Fruit fly (Drosophila melanogaster): Measurements from ENCODE around the gene Nak.

The Nak gene

dm6 chr2L:19012776-19013328 is 44.3 kb upstream of the Nak start:
- TF ChIP-seq CG13204 (GFP tag; optimal IDR thresholded peaks at IDR 0.05) (peak; percentile 64), Snoo (tag; optimal IDR thresholded peaks at IDR 0.05) (no peak)

- TF ChIP-seq Pif1A (GFP tag; optimal IDR thresholded peaks at IDR 0.05) (peak; percentile 76), CG10348 (GFP tag; IDR thresholded peaks at IDR 0.05) (peak; percentile 32; the same call in 1 of the 2 replicates), CG8301 (tag; optimal IDR thresholded peaks at IDR 0.05) (peak; percentile 61), Snoo (tag; optimal IDR thresholded peaks at IDR 0.05) (peak; percentile 48), gl (tag; optimal IDR thresholded peaks at IDR 0.05) (peak; percentile 46), CG12605 (GFP tag; IDR thresholded peaks at IDR 0.05) (peak; percentile 54; the same call in 1 of the 2 replicates), EcR (GFP tag; optimal IDR thresholded peaks at IDR 0.05) (no peak), CG15710 (tag; optimal IDR thresholded peaks at IDR 0.05) (peak; percentile 76), CG32121 (GFP tag; IDR thresholded peaks at IDR 0.05) (peak; percentile 76), CG17806 (tag; optimal IDR thresholded peaks at IDR 0.05) (peak; percentile 74), rn (GFP tag; IDR thresholded peaks at IDR 0.05) (0 out of 2 replicates have a peak, but pooled peaks have one; percentile 34), Pif1B (GFP tag; optimal IDR thresholded peaks at IDR 0.05) (peak; percentile 42), CG8159 (tag; optimal IDR thresholded peaks at IDR 0.05) (peak; percentile 80), fd96Ca (GFP tag; IDR thresholded peaks at IDR 0.05) (peak; percentile 81), CG13204 (GFP tag; optimal IDR thresholded peaks at IDR 0.05) (peak; percentile 61), CG4496 (GFP tag; IDR thresholded peaks at IDR 0.05) (peak; percentile 67; the same call in 2 of the 3 replicates), D1 (tag; optimal IDR thresholded peaks at IDR 0.05) (no peak), Ets98B (GFP tag; IDR thresholded peaks at IDR 0.05) (peak; percentile 62; the same call in 1 of the 2 replicates), CG14655 (GFP tag; optimal IDR thresholded peaks at IDR 0.05) (peak; percentile 69), CG34367 (tag; optimal IDR thresholded peaks at IDR 0.05) (peak; percentile 75), CG9948 (tag; optimal IDR thresholded peaks at IDR 0.05) (peak; percentile 66)
Observed at dm6 chr2L:19011895-19012645, 43.5 kb upstream of the Nak start.

dm6 chr2L:19010566-19010965 is 42.0 kb upstream of the Nak start, which contains the start of gene robl37BC:
robl37BC (plus strand) TSS chr2L:19010866.
- TF ChIP-seq Pif1B (GFP tag; optimal IDR thresholded peaks at IDR 0.05) (no peak), Snoo (tag; optimal IDR thresholded peaks at IDR 0.05) (no peak), rn (GFP tag; IDR thresholded peaks at IDR 0.05) (no peak), CG34367 (tag; optimal IDR thresholded peaks at IDR 0.05) (no peak), CG8159 (tag; optimal IDR thresholded peaks at IDR 0.05) (no peak), Pif1A (GFP tag; optimal IDR thresholded peaks at IDR 0.05) (no peak), Ets98B (GFP tag; IDR thresholded peaks at IDR 0.05) (no peak), gl (tag; optimal IDR thresholded peaks at IDR 0.05) (no peak), CG12605 (GFP tag; IDR thresholded peaks at IDR 0.05) (no peak), CG32121 (GFP tag; IDR thresholded peaks at IDR 0.05) (no peak), CG13204 (GFP tag; optimal IDR thresholded peaks at IDR 0.05) (no peak), CG10348 (GFP tag; IDR thresholded peaks at IDR 0.05) (no peak), D1 (tag; optimal IDR thresholded peaks at IDR 0.05) (no peak), EcR (GFP tag; optimal IDR thresholded peaks at IDR 0.05) (no peak), fd96Ca (GFP tag; IDR thresholded peaks at IDR 0.05) (no peak), CG4496 (GFP tag; IDR thresholded peaks at IDR 0.05) (no peak), CG14655 (GFP tag; optimal IDR thresholded peaks at IDR 0.05) (no peak), CG15710 (tag; optimal IDR thresholded peaks at IDR 0.05) (no peak), CG17806 (tag; optimal IDR thresholded peaks at IDR 0.05) (no peak), CG8301 (tag; optimal IDR thresholded peaks at IDR 0.05) (no peak)

dm6 chr2L:19010037-19010436 is 41.5 kb upstream of the Nak start:
- no peak for TF ChIP-seq Pif1B (GFP tag; optimal IDR thresholded peaks at IDR 0.05)
- no peak for TF ChIP-seq CG15710 (tag; optimal IDR thresholded peaks at IDR 0.05)
- no peak for TF ChIP-seq gl (tag; optimal IDR thresholded peaks at IDR 0.05)
- no peak for TF ChIP-seq CG13204 (GFP tag; optimal IDR thresholded peaks at IDR 0.05)
- no peak for TF ChIP-seq EcR (GFP tag; optimal IDR thresholded peaks at IDR 0.05)
- TF ChIP-seq CG14655 (GFP tag; optimal IDR thresholded peaks at IDR 0.05): no peak
- no peak for TF ChIP-seq CG10348 (GFP tag; IDR thresholded peaks at IDR 0.05)

- TF ChIP-seq CG4496 (GFP tag; IDR thresholded peaks at IDR 0.05) (peak; percentile 83), D1 (tag; optimal IDR thresholded peaks at IDR 0.05) (no peak), fd96Ca (GFP tag; IDR thresholded peaks at IDR 0.05) (no peak; the same call in 2 of the 3 replicates), Pif1B (GFP tag; optimal IDR thresholded peaks at IDR 0.05) (peak; percentile 63), CG32121 (GFP tag; IDR thresholded peaks at IDR 0.05) (peak; percentile 60; the same call in 1 of the 2 replicates), CG8301 (tag; optimal IDR thresholded peaks at IDR 0.05) (peak; percentile 56), CG10348 (GFP tag; IDR thresholded peaks at IDR 0.05) (no peak), CG14655 (GFP tag; optimal IDR thresholded peaks at IDR 0.05) (peak; percentile 51), CG8159 (tag; optimal IDR thresholded peaks at IDR 0.05) (peak; percentile 66), CG13204 (GFP tag; optimal IDR thresholded peaks at IDR 0.05) (peak; percentile 79), Snoo (tag; optimal IDR thresholded peaks at IDR 0.05) (peak; percentile 90), Pif1A (GFP tag; optimal IDR thresholded peaks at IDR 0.05) (peak; percentile 71), CG9948 (tag; optimal IDR thresholded peaks at IDR 0.05) (peak; percentile 31), gl (tag; optimal IDR thresholded peaks at IDR 0.05) (peak; percentile 76), Ets98B (GFP tag; IDR thresholded peaks at IDR 0.05) (peak; percentile 78), CG15710 (tag; optimal IDR thresholded peaks at IDR 0.05) (peak; percentile 60), EcR (GFP tag; optimal IDR thresholded peaks at IDR 0.05) (peak; percentile 31), rn (GFP tag; IDR thresholded peaks at IDR 0.05) (peak; percentile 40; the same call in 1 of the 2 replicates), CG17806 (tag; optimal IDR thresholded peaks at IDR 0.05) (peak; percentile 44), CG12605 (GFP tag; IDR thresholded peaks at IDR 0.05) (peak; percentile 91), CG34367 (tag; optimal IDR thresholded peaks at IDR 0.05) (peak; percentile 79)
Observed at dm6 chr2L:19009130-19009529, 40.6 kb upstream of the Nak start, which contains the start of gene RpL30. RpL30 (minus strand) TSS chr2L:19009306.
